Fruit fly (Drosophila melanogaster): ENCODE data around the gene kat-60L1.

DNA sequence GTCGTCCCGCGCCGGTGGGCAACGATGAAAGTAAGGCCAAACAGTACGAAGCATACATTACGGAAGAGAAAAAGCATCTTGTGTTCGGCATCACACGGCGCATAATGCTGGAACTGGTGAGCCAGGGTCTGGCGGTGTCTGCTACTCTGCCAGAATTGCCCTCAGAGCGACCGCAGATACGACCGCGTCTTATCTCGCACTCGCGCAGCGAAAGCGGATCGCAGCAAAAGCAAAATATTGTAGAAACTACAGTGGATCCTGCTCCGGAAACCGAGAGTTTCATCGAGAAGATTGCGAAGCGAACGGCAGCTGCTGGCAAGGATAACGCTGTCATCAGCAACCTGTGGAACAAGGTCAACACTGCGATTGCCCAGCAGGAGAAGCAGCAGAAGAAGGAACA is 16.1 kb downstream of the kat-60L1 start:
- TF ChIP-seq tj (GFP tag; optimal IDR thresholded peaks at IDR 0.05) (no peak), Clk (GFP tag; optimal IDR thresholded peaks at IDR 0.05) (no peak), kay (GFP tag; ENCODE audit: borderline replicate concordance) (no peak), toe (GFP tag; optimal IDR thresholded peaks at IDR 0.05) (no peak), Crg-1 (GFP tag; optimal IDR thresholded peaks at IDR 0.05) (no peak), CG7045 (GFP tag; optimal IDR thresholded peaks at IDR 0.05) (no peak), CG33017 (tag; optimal IDR thresholded peaks at IDR 0.05) (no peak), Hr96 (GFP tag; optimal IDR thresholded peaks at IDR 0.05) (no peak), cnc (optimal IDR thresholded peaks at IDR 0.05) (no peak), CG12768 (GFP tag; optimal IDR thresholded peaks at IDR 0.05) (no peak), CG14711 (tag; optimal IDR thresholded peaks at IDR 0.05) (no peak)

All from whole organism, adult.